Worm (Caenorhabditis elegans): Measurements from ENCODE around the gene sra-1.

sra-1 gene

ce11 chrII:9566045-9566444 lies 44.6 kb upstream of the sra-1 start (continued):
- no peak for TF ChIP-seq ceh-22 (tag; optimal IDR thresholded peaks at IDR 0.05)
- TF ChIP-seq zip-5 (tag; optimal IDR thresholded peaks at IDR 0.05): peak; percentile 65
- peak; percentile 83 for TF ChIP-seq K09A11.1 (tag; optimal IDR thresholded peaks at IDR 0.05; ENCODE audit: insufficient read depth)
- peak; percentile 63 for TF ChIP-seq rnt-1 (tag; optimal IDR thresholded peaks at IDR 0.05)
- TF ChIP-seq ceh-19 (GFP tag; optimal IDR thresholded peaks at IDR 0.05): peak; percentile 91
- peak; percentile 39 for TF ChIP-seq hlh-30 (tag; optimal IDR thresholded peaks at IDR 0.05; ENCODE audit: insufficient read depth)
- TF ChIP-seq sox-2 (GFP tag; IDR thresholded peaks at IDR 0.05): peak; percentile 76
- TF ChIP-seq F13H6.1 (tag; optimal IDR thresholded peaks at IDR 0.05): peak; percentile 68
- TF ChIP-seq tbx-2 (tag; optimal IDR thresholded peaks at IDR 0.05): peak; percentile 67
- peak; percentile 80 for TF ChIP-seq sdc-2 (tag; optimal IDR thresholded peaks at IDR 0.05)
- TF ChIP-seq unc-55 (GFP tag; optimal IDR thresholded peaks at IDR 0.05): no peak
- TF ChIP-seq C38D4.7 (GFP tag; optimal IDR thresholded peaks at IDR 0.05): peak; percentile 84
- peak; percentile 81 for TF ChIP-seq Y22D7AL.16 (tag; optimal IDR thresholded peaks at IDR 0.05)
- TF ChIP-seq pax-1 (tag; optimal IDR thresholded peaks at IDR 0.05): no peak
- peak; percentile 70 for TF ChIP-seq ceh-18 (tag; optimal IDR thresholded peaks at IDR 0.05)
- TF ChIP-seq madf-2 (tag; optimal IDR thresholded peaks at IDR 0.05): peak; percentile 76
- no peak for TF ChIP-seq ceh-30 (tag; optimal IDR thresholded peaks at IDR 0.05)
- TF ChIP-seq hlh-15 (tag; optimal IDR thresholded peaks at IDR 0.05): peak; percentile 77
- no peak for TF ChIP-seq elt-4 (tag; optimal IDR thresholded peaks at IDR 0.05)
- peak; percentile 42 for TF ChIP-seq dmd-4 (tag; optimal IDR thresholded peaks at IDR 0.05; ENCODE audit: borderline replicate concordance)
- peak; percentile 75 for TF ChIP-seq lin-11 (tag; optimal IDR thresholded peaks at IDR 0.05)
- peak; percentile 80 for TF ChIP-seq T23F11.4 (GFP tag; optimal IDR thresholded peaks at IDR 0.05)
- TF ChIP-seq che-1 (tag; optimal IDR thresholded peaks at IDR 0.05): peak; percentile 89
- TF ChIP-seq unc-42 (tag; optimal IDR thresholded peaks at IDR 0.05): peak; percentile 38
- TF ChIP-seq ref-2 (tag; optimal IDR thresholded peaks at IDR 0.05): peak; percentile 85
- TF ChIP-seq K02D7.2 (tag; optimal IDR thresholded peaks at IDR 0.05): peak; percentile 72
- peak; percentile 88 for TF ChIP-seq unc-86 (tag; optimal IDR thresholded peaks at IDR 0.05)

- TF ChIP-seq ceh-22 (tag; optimal IDR thresholded peaks at IDR 0.05) (no peak), C08G9.2 (tag; optimal IDR thresholded peaks at IDR 0.05) (no peak), syd-9 (tag; optimal IDR thresholded peaks at IDR 0.05) (no peak), npax-4 (tag; optimal IDR thresholded peaks at IDR 0.05) (no peak), pha-2 (tag; optimal IDR thresholded peaks at IDR 0.05) (no peak), mec-3 (tag; optimal IDR thresholded peaks at IDR 0.05; ENCODE audit: borderline replicate concordance) (no peak), ref-2 (tag; optimal IDR thresholded peaks at IDR 0.05) (no peak), pat-9 (tag; optimal IDR thresholded peaks at IDR 0.05) (no peak), K02D7.2 (tag; optimal IDR thresholded peaks at IDR 0.05) (no peak), hlh-8 (tag; optimal IDR thresholded peaks at IDR 0.05) (no peak), ceh-31 (tag; optimal IDR thresholded peaks at IDR 0.05) (no peak), dve-1 (tag; optimal IDR thresholded peaks at IDR 0.05) (no peak), K09A11.1 (tag; optimal IDR thresholded peaks at IDR 0.05; ENCODE audit: insufficient read depth) (no peak), unc-55 (GFP tag; optimal IDR thresholded peaks at IDR 0.05) (no peak), nfya-1 (tag; optimal IDR thresholded peaks at IDR 0.05) (no peak), pax-1 (tag; optimal IDR thresholded peaks at IDR 0.05) (no peak), ceh-18 (tag; optimal IDR thresholded peaks at IDR 0.05) (no peak), ets-4 (tag; optimal IDR thresholded peaks at IDR 0.05) (no peak), rnt-1 (tag; optimal IDR thresholded peaks at IDR 0.05) (no peak), ahr-1 (tag; optimal IDR thresholded peaks at IDR 0.05) (no peak)
Observed at ce11 chrII:9560895-9561294, 39.4 kb upstream of the sra-1 start.

- TF ChIP-seq syd-9 (tag; optimal IDR thresholded peaks at IDR 0.05) (no peak), hlh-30 (tag; optimal IDR thresholded peaks at IDR 0.05; ENCODE audit: insufficient read depth) (no peak), mec-3 (tag; optimal IDR thresholded peaks at IDR 0.05; ENCODE audit: borderline replicate concordance) (no peak), ref-2 (tag; optimal IDR thresholded peaks at IDR 0.05) (no peak), ceh-18 (tag; optimal IDR thresholded peaks at IDR 0.05) (no peak), sox-2 (GFP tag; IDR thresholded peaks at IDR 0.05) (no peak), unc-42 (tag; optimal IDR thresholded peaks at IDR 0.05) (no peak), F13H6.1 (tag; optimal IDR thresholded peaks at IDR 0.05) (no peak), ceh-34 (tag; optimal IDR thresholded peaks at IDR 0.05) (no peak), elt-2 (tag; optimal IDR thresholded peaks at IDR 0.05) (no peak)
Observed at ce11 chrII:9559929-9560328, 38.5 kb upstream of the sra-1 start, which contains the start of gene F35H8.4. Gene F35H8.4 (minus strand): TSS chrII:9560029.
